Worm (Caenorhabditis elegans) whole organism, early embryonic: ENCODE measurements around the gene aass-1.
A peak's percentile ranks its signal among the peaks of the same experiment; 100 is the strongest.

Experiments used
- F13C5.2 ChIP-seq: sonication (generic microtip); optimal IDR thresholded peaks from 2 replicates; lab custom pipeline; 2017; ENCODE audit warnings: mild to moderate bottlenecking, missing genetic modification characterization, inconsistent platforms, missing compliant biosample characterization
- aly-1 ChIP-seq: sonication (generic microtip); optimal IDR thresholded peaks from 2 replicates; lab custom pipeline; 2016; ENCODE audit warnings: missing genetic modification characterization, missing compliant biosample characterization
- ama-1 ChIP-seq: fragments of 150-350 bp; optimal IDR thresholded peaks from 2 replicates; lab custom pipeline; 2014
- ets-7 ChIP-seq: sonication (generic microtip); optimal IDR thresholded peaks from 2 replicates; lab custom pipeline; 2016; ENCODE audit warnings: missing genotype, missing genetic modification characterization, missing compliant biosample characterization
- hmg-4 ChIP-seq: fragments of 200-800 bp; sonication (Bioruptor generic); optimal IDR thresholded peaks from 2 replicates; lab custom pipeline; 2018; ENCODE audit warnings: mild to moderate bottlenecking, missing genetic modification characterization, missing compliant biosample characterization

DNA sequence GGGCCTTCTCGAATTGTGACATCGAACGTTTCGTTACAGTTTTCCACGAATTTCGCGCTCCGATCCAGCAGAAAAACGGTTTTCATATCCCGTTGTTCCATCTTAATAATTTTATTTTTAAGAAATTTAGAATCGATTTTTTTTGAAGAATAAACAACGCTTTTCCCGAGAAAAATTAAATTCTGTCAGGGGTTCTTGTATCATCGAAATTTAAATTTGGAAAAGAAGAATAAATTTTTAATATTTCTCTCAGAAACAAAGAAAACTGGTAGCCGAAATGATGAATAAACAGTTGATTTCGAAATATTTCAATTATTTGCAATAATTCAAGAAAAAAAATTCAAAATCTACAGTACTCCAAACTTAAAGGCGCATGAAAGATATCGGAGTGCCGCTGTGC is 7.6 kb upstream of the aass-1 start, which contains the start of gene ints-13:
- TF ChIP-seq hmg-4 (GFP tag; lab: Kevin White, UChicago) (no peak), ama-1 (peak; percentile 20), F13C5.2 (tag; lab: Kevin White, UChicago) (no peak), aly-1 (tag; lab: Kevin White, UChicago) (no peak), ets-7 (no peak)
